Fruit fly (Drosophila melanogaster) whole organism, adult: ENCODE data around the gene CG13920.

Experiments used
- CG11617 ChIP-seq: fragments of 200-800 bp; sonication (Bioruptor generic); optimal IDR thresholded peaks from 2 replicates; lab custom pipeline; 2017; ENCODE audit warnings: mild to moderate bottlenecking, missing biosample characterization, missing genetic modification reagents, missing genetic modification characterization
- CG12768 ChIP-seq: fragments of 200-800 bp; sonication (Bioruptor generic); optimal IDR thresholded peaks from 2 replicates; lab custom pipeline; 2017; ENCODE audit warnings: missing biosample characterization, missing genetic modification characterization, mild to moderate bottlenecking, moderate library complexity, missing genetic modification reagents
- CG14711 ChIP-seq: fragments of 200-800 bp; sonication (Bioruptor generic); optimal IDR thresholded peaks from 2 replicates; lab custom pipeline; 2018; ENCODE audit warnings: missing biosample characterization, mild to moderate bottlenecking, missing genetic modification characterization, moderate library complexity
- CG1620 ChIP-seq: fragments of 200-800 bp; sonication (Bioruptor generic); optimal IDR thresholded peaks from 2 replicates; lab custom pipeline; 2016; ENCODE audit warnings: missing biosample characterization, missing genetic modification characterization
- CG33017 ChIP-seq: fragments of 200-800 bp; sonication (Bioruptor generic); optimal IDR thresholded peaks from 2 replicates; lab custom pipeline; 2018; ENCODE audit warnings: missing biosample characterization, mild to moderate bottlenecking, missing genetic modification characterization, moderate library complexity
- CG5204 ChIP-seq: fragments of 200-800 bp; sonication (Bioruptor generic); optimal IDR thresholded peaks from 2 replicates; lab custom pipeline; 2016; ENCODE audit warnings: missing biosample characterization, missing genetic modification characterization
- CG7045 ChIP-seq: fragments of 200-800 bp; sonication (Bioruptor generic); optimal IDR thresholded peaks from 2 replicates; lab custom pipeline; 2017; ENCODE audit warnings: missing biosample characterization, mild to moderate bottlenecking, missing genetic modification characterization
- CG7101 ChIP-seq: fragments of 200-800 bp; sonication (Bioruptor generic); optimal IDR thresholded peaks from 2 replicates; lab custom pipeline; 2018; ENCODE audit warnings: missing biosample characterization, mild to moderate bottlenecking, missing genetic modification characterization, moderate library complexity
- Clk ChIP-seq: fragments of 200-800 bp; sonication (Bioruptor generic); optimal IDR thresholded peaks from 2 replicates; lab custom pipeline; 2017; ENCODE audit warnings: missing biosample characterization, missing genetic modification characterization
- Crg-1 ChIP-seq: fragments of 200-800 bp; sonication (Bioruptor generic); optimal IDR thresholded peaks from 2 replicates; lab custom pipeline; 2016; ENCODE audit warnings: missing biosample characterization, missing genetic modification characterization
- Hr96 ChIP-seq: fragments of 200-800 bp; sonication (Bioruptor generic); optimal IDR thresholded peaks from 2 replicates; lab custom pipeline; 2016; ENCODE audit warnings: missing biosample characterization, missing genetic modification characterization
- Mnt ChIP-seq: fragments of 200-800 bp; sonication (Bioruptor generic); optimal IDR thresholded peaks from 2 replicates; lab custom pipeline; 2016; ENCODE audit warnings: missing biosample characterization, mild to moderate bottlenecking, missing genetic modification characterization
- bab1 ChIP-seq: fragments of 200-800 bp; sonication (Bioruptor generic); optimal IDR thresholded peaks from 3 replicates; lab custom pipeline; 2019; ENCODE audit warnings: missing biosample characterization, mild to moderate bottlenecking, missing genetic modification characterization, moderate library complexity
- cic ChIP-seq: fragments of 200-800 bp; sonication (Bioruptor generic); optimal IDR thresholded peaks from 2 replicates; lab custom pipeline; 2017; ENCODE audit warnings: missing biosample characterization, mild to moderate bottlenecking, missing genetic modification characterization, moderate library complexity
- cnc ChIP-seq, 2 experiments: fragments of >200 bp; optimal IDR thresholded peaks; 2 replicates each; lab custom pipeline; 2017
- kay ChIP-seq: fragments of 200-800 bp; sonication (Bioruptor generic); peaks from one replicate; lab custom pipeline; 2016; ENCODE audit warnings: missing biosample characterization, missing genetic modification characterization, borderline replicate concordance
- ovo ChIP-seq: fragments of 200-800 bp; sonication (Bioruptor generic); optimal IDR thresholded peaks from 2 replicates; lab custom pipeline; 2016; ENCODE audit warnings: missing biosample characterization, missing genetic modification characterization
- pad ChIP-seq: fragments of 200-800 bp; sonication (Bioruptor generic); optimal IDR thresholded peaks from 3 replicates; lab custom pipeline; 2017; ENCODE audit warnings: missing biosample characterization, missing genetic modification characterization, mild to moderate bottlenecking, moderate library complexity, missing genetic modification reagents
- tj ChIP-seq: fragments of 200-800 bp; sonication (Bioruptor generic); optimal IDR thresholded peaks from 3 replicates; lab custom pipeline; 2017; ENCODE audit warnings: missing biosample characterization, mild to moderate bottlenecking, missing genetic modification characterization, moderate library complexity
- toe ChIP-seq: fragments of 200-800 bp; sonication (Bioruptor generic); optimal IDR thresholded peaks from 2 replicates; lab custom pipeline; 2016; ENCODE audit warnings: missing biosample characterization, missing genetic modification characterization

Gene CG13920

DNA sequence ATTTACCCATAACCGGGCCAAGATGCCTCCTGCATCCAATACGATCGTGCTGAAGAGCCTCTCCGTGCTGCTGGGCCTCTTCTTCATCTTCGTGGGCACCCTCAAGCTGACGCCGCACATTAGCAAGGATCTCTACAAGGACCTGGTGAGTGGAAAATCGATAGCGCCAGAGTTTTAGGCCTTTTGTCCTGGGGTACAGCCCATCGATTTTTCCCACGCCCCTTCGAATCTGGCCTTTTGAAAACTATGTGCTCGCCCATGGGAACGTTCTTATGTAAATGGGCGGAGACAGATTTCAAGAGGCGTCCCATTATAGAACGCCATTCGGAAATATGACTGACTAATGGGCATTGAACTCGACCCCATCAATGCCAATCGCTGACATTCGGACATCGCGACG is 619 bp downstream of the CG13920 start:
- TF ChIP-seq Hr96 (GFP tag; lab: Kevin White, UChicago) (no peak), cnc (optimal IDR thresholded peaks at IDR 0.05; lab: Kevin White, UChicago) (no peak), CG33017 (tag; lab: Kevin White, UChicago) (no peak), tj (GFP tag; lab: Kevin White, UChicago) (no peak), CG5204 (GFP tag; lab: Kevin White, UChicago) (no peak), CG7101 (tag; lab: Kevin White, UChicago) (no peak), Mnt (no peak), bab1 (GFP tag; lab: Kevin White, UChicago) (no peak), ovo (no peak), cic (no peak), CG1620 (GFP tag; lab: Kevin White, UChicago) (no peak), kay (GFP tag; lab: Kevin White, UChicago) (no peak), CG12768 (GFP tag; lab: Kevin White, UChicago) (no peak), CG14711 (tag; lab: Kevin White, UChicago) (no peak), Clk (GFP tag; lab: Kevin White, UChicago) (no peak), toe (GFP tag; lab: Kevin White, UChicago) (no peak), CG7045 (GFP tag; lab: Kevin White, UChicago) (no peak), Crg-1 (GFP tag; lab: Kevin White, UChicago) (no peak), pad (no peak)

DNA sequence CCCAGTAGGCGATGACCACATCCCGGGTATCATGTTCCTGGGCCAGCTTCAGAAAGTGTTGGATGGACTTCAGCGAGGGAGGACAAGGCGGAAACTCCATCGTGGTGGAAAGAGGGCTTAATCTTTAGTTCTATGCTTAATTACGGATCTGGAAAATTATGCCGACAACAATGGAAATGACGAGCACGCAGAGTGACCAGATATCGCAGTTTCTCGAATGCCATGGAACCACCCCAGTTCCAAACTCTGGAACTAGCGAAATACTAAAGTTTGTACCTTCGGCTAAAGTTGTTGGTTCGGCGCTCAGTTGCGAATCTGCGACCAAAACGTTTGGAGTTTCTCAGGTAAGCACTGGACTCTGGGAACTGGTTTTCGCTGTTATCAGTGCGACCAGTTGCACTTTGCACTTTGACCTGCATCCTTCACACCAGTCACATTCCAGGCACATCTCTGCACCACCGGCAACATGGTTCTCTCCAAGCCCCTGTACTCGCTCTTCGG is 4.0 kb downstream of the CG13920 start, which contains the start of the genes CG7970 and Vta1:
Gene CG7970, plus strand, starts transcription at position 51 of the 501 bp plus-strand sequence.
Gene Vta1, minus strand, starts transcription at position 201 of the 501 bp plus-strand sequence.
- TF ChIP-seq Mnt (no peak), CG14711 (tag; lab: Kevin White, UChicago) (peak; percentile 17), CG7101 (tag; lab: Kevin White, UChicago) (no peak), Crg-1 (GFP tag; lab: Kevin White, UChicago) (peak; percentile 21), tj (GFP tag; lab: Kevin White, UChicago) (peak; percentile 9), CG11617 (peak; percentile 16), ovo (no peak), Hr96 (GFP tag; lab: Kevin White, UChicago) (no peak), CG12768 (GFP tag; lab: Kevin White, UChicago) (peak; percentile 93), bab1 (GFP tag; lab: Kevin White, UChicago) (peak; percentile 31), toe (GFP tag; lab: Kevin White, UChicago) (no peak), kay (GFP tag; lab: Kevin White, UChicago) (no peak), CG33017 (tag; lab: Kevin White, UChicago) (peak; percentile 52)

dm6 chr3L:1653752-1654151 is 5.0 kb downstream of the CG13920 start:
- TF ChIP-seq CG12768 (GFP tag; lab: Kevin White, UChicago) = no peak
- TF ChIP-seq cic = peak; percentile 30
- no peak for TF ChIP-seq kay (GFP tag; lab: Kevin White, UChicago)
- TF ChIP-seq pad = no peak
- TF ChIP-seq CG11617 = no peak
- TF ChIP-seq CG33017 (tag; lab: Kevin White, UChicago) = no peak
- no peak for TF ChIP-seq Crg-1 (GFP tag; lab: Kevin White, UChicago)
- TF ChIP-seq tj (GFP tag; lab: Kevin White, UChicago) = no peak

dm6 chr3L:1661738-1662370 is 13.1 kb downstream of the CG13920 start:
- TF ChIP-seq cic = peak; percentile 12
- peak; percentile 54 for TF ChIP-seq Mnt
- TF ChIP-seq CG7101 (tag; lab: Kevin White, UChicago) = no peak
- TF ChIP-seq CG33017 (tag; lab: Kevin White, UChicago) = no peak
- TF ChIP-seq CG1620 (GFP tag; lab: Kevin White, UChicago) = no peak
- TF ChIP-seq pad = no peak
- no peak for TF ChIP-seq toe (GFP tag; lab: Kevin White, UChicago)

DNA sequence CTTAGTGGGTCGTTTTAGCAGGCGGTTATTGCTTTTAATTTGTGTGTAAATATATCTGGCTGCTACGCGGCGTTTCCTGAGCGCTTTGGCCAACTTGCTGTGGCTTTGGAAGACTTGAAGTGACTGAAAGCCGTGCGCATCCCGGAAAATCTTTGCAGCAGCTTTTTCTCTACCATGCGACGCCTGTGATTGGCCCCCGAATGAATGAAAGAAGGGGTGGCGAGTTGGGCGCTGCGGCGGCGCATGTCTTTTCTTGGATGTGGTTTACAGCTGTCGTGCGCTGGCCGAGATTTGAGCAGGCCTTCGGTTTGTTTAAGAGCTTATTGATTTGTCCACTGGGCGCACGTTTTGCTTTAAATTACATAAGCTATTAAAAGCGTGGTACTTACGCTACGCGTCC is 14.8 kb downstream of the CG13920 start:
- TF ChIP-seq pad (no peak), CG33017 (tag; lab: Kevin White, UChicago) (no peak), kay (GFP tag; lab: Kevin White, UChicago) (no peak)

- TF ChIP-seq Mnt = no peak
- no peak for TF ChIP-seq pad
- TF ChIP-seq CG7045 (GFP tag; lab: Kevin White, UChicago) = no peak
- TF ChIP-seq CG11617 = no peak
- no peak for TF ChIP-seq CG14711 (tag; lab: Kevin White, UChicago)
- TF ChIP-seq ovo = no peak
- TF ChIP-seq cic = no peak
- TF ChIP-seq toe (GFP tag; lab: Kevin White, UChicago) = no peak
- TF ChIP-seq cnc (optimal IDR thresholded peaks at IDR 0.05; lab: Kevin White, UChicago) = no peak
- TF ChIP-seq Hr96 (GFP tag; lab: Kevin White, UChicago) = no peak
- no peak for TF ChIP-seq CG12768 (GFP tag; lab: Kevin White, UChicago)
- TF ChIP-seq bab1 (GFP tag; lab: Kevin White, UChicago) = no peak
- TF ChIP-seq CG1620 (GFP tag; lab: Kevin White, UChicago) = no peak
- no peak for TF ChIP-seq Crg-1 (GFP tag; lab: Kevin White, UChicago)
- TF ChIP-seq tj (GFP tag; lab: Kevin White, UChicago) = no peak
- TF ChIP-seq CG7101 (tag; lab: Kevin White, UChicago) = no peak
- no peak for TF ChIP-seq Clk (GFP tag; lab: Kevin White, UChicago)
- TF ChIP-seq kay (GFP tag; lab: Kevin White, UChicago) = no peak
- TF ChIP-seq CG5204 (GFP tag; lab: Kevin White, UChicago) = no peak
- TF ChIP-seq CG33017 (tag; lab: Kevin White, UChicago) = no peak
Measured at dm6 chr3L:1664205-1664604, 15.5 kb downstream of the CG13920 start.
